Worm (Caenorhabditis elegans): ENCODE results near the gene nlt-1.

DNA sequence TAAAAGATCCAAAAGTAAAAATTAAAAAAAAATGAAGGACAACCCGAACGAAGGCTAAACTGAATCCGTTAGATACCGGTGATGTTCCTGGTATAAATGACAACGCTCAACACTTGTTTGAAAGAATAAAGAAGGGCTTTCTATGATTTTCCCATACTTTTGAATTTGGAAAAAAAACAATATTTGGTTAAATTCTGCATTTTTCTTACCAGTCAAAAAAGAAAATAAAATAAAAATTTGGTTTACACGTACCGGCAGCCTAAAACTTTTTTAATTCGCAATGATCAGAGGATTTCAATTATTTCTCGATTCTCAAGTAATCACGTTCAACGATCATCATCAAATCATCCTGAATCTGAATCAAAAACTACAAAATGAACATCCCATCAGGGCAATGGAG, 604 bp upstream of the nlt-1 start, which contains the start of gene ZK892.3:
- TF ChIP-seq him-1 (tag; optimal IDR thresholded peaks at IDR 0.05) (no peak), dao-5 (tag; optimal IDR thresholded peaks at IDR 0.05) (no peak)

Data from whole organism, L4/young adult.